Worm (Caenorhabditis elegans) whole organism, L2 larva: Measurements from ENCODE around the gene xpf-1.

Experiments used
- C34F6.9 ChIP-seq: fragments of 150-350 bp; optimal IDR thresholded peaks from 2 replicates; lab custom pipeline; 2014; ENCODE audit warnings: missing biosample characterization, missing genetic modification characterization
- F13H6.1 ChIP-seq: sonication (generic microtip); optimal IDR thresholded peaks from 2 replicates; lab custom pipeline; 2016; ENCODE audit warnings: missing genetic modification characterization, missing compliant biosample characterization
- R02D3.7 ChIP-seq: fragments of 150-350 bp; optimal IDR thresholded peaks from 2 replicates; lab custom pipeline; 2014; ENCODE audit warnings: missing biosample characterization, missing genetic modification characterization
- Y55F3AM.14 ChIP-seq: fragments of 200-800 bp; sonication (Bioruptor generic); optimal IDR thresholded peaks from 2 replicates; lab custom pipeline; 2018; ENCODE audit warnings: mild to moderate bottlenecking, missing genetic modification characterization, missing compliant biosample characterization
- ZK546.5 ChIP-seq: sonication (generic microtip); optimal IDR thresholded peaks from 2 replicates; lab custom pipeline; 2017; ENCODE audit warnings: missing biosample characterization, missing genetic modification characterization
- alr-1 ChIP-seq: fragments of 150-350 bp; optimal IDR thresholded peaks from 2 replicates; lab custom pipeline; 2014; ENCODE audit warnings: missing biosample characterization, missing genetic modification characterization
- aly-2 ChIP-seq: fragments of 150-350 bp; optimal IDR thresholded peaks from 2 replicates; lab custom pipeline; 2014; ENCODE audit warnings: missing biosample characterization, missing genetic modification characterization
- ama-1 ChIP-seq: fragments of 150-350 bp; optimal IDR thresholded peaks from 2 replicates; lab custom pipeline; 2018; ENCODE audit warnings: inconsistent platforms
- blmp-1 ChIP-seq: sonication (generic microtip); optimal IDR thresholded peaks from 2 replicates; lab custom pipeline; 2017; ENCODE audit warnings: missing genetic modification characterization, mild to moderate bottlenecking, missing compliant biosample characterization, antibody characterized with exemption, moderate library complexity; ENCODE audit not compliant: insufficient read depth
- ceh-16 ChIP-seq: fragments of 150-350 bp; optimal IDR thresholded peaks from 2 replicates; lab custom pipeline; 2014; ENCODE audit warnings: missing biosample characterization, missing genetic modification characterization
- ceh-82 ChIP-seq: fragments of 150-350 bp; optimal IDR thresholded peaks from 2 replicates; lab custom pipeline; 2014; ENCODE audit warnings: missing biosample characterization, missing genetic modification characterization
- crh-2 ChIP-seq: sonication (generic microtip); optimal IDR thresholded peaks from 2 replicates; lab custom pipeline; 2017; ENCODE audit warnings: missing biosample characterization, missing genetic modification characterization
- dmd-4 ChIP-seq: sonication (generic microtip); optimal IDR thresholded peaks from 2 replicates; lab custom pipeline; 2017; ENCODE audit warnings: missing biosample characterization, missing genetic modification characterization
- egl-27 ChIP-seq: sonication (generic microtip); optimal IDR thresholded peaks from 3 replicates; lab custom pipeline; 2017; ENCODE audit warnings: missing biosample characterization, missing genetic modification reagents, missing genetic modification characterization
- elt-1 ChIP-seq: fragments of 150-350 bp; optimal IDR thresholded peaks from 2 replicates; lab custom pipeline; 2014; ENCODE audit warnings: missing biosample characterization, missing genetic modification characterization
- elt-3 ChIP-seq: sonication (generic microtip); optimal IDR thresholded peaks from 2 replicates; lab custom pipeline; 2017; ENCODE audit warnings: missing biosample characterization, missing genetic modification characterization
- fos-1 ChIP-seq: fragments of 150-350 bp; optimal IDR thresholded peaks from 2 replicates; lab custom pipeline; 2014; ENCODE audit warnings: missing biosample characterization, missing genetic modification characterization
- gmeb-1 ChIP-seq: fragments of 150-350 bp; optimal IDR thresholded peaks from 2 replicates; lab custom pipeline; 2014; ENCODE audit warnings: missing biosample characterization, missing genetic modification characterization
- lin-11 ChIP-seq: fragments of 150-350 bp; sonication (generic microtip); optimal IDR thresholded peaks from 2 replicates; lab custom pipeline; 2014; ENCODE audit warnings: missing biosample characterization, missing genetic modification characterization, inconsistent platforms, mixed read lengths
- lin-13 ChIP-seq: fragments of 150-350 bp; optimal IDR thresholded peaks from 2 replicates; lab custom pipeline; 2014; ENCODE audit warnings: missing biosample characterization, missing genetic modification reagents, missing genetic modification characterization
- lin-39 ChIP-seq: fragments of 150-350 bp; optimal IDR thresholded peaks from 2 replicates; lab custom pipeline; 2014; ENCODE audit warnings: missing biosample characterization, missing genetic modification reagents, missing genetic modification characterization
- lsy-2 ChIP-seq, 2 experiments: fragments of 150-350 bp in 1 of 2; sonication (generic microtip) in 1 of 2; optimal IDR thresholded peaks; 2 replicates each; lab custom pipeline; 2014 to 2017; ENCODE audit warnings: missing biosample characterization in 2 of 2, missing genetic modification characterization in 2 of 2
- mab-5 ChIP-seq: fragments of 150-350 bp; optimal IDR thresholded peaks from 2 replicates; lab custom pipeline; 2014; ENCODE audit warnings: missing biosample characterization, missing genetic modification characterization
- mbf-1 ChIP-seq: sonication (generic microtip); optimal IDR thresholded peaks from 2 replicates; lab custom pipeline; 2017; ENCODE audit warnings: missing biosample characterization, missing genetic modification characterization
- mdl-1 ChIP-seq, 2 experiments: fragments of 150-350 bp in 1 of 2; sonication (generic microtip) in 1 of 2; optimal IDR thresholded peaks; 2 replicates each; lab custom pipeline; 2017; ENCODE audit warnings: missing biosample characterization in 2 of 2, missing genetic modification characterization in 2 of 2
- nhr-10 ChIP-seq: sonication (generic microtip); optimal IDR thresholded peaks from 2 replicates; lab custom pipeline; 2017; ENCODE audit warnings: missing biosample characterization, missing genetic modification characterization
- nhr-11 ChIP-seq: fragments of 150-350 bp; optimal IDR thresholded peaks from 2 replicates; lab custom pipeline; 2014; ENCODE audit warnings: missing biosample characterization, missing genetic modification characterization
- nhr-12 ChIP-seq: fragments of 150-350 bp; optimal IDR thresholded peaks from 2 replicates; lab custom pipeline; 2014; ENCODE audit warnings: missing biosample characterization, missing genetic modification characterization
- nhr-129 ChIP-seq: fragments of 150-350 bp; optimal IDR thresholded peaks from 2 replicates; lab custom pipeline; 2014; ENCODE audit warnings: missing biosample characterization, missing genetic modification characterization
- nhr-21 ChIP-seq: fragments of 150-350 bp; optimal IDR thresholded peaks from 2 replicates; lab custom pipeline; 2014; ENCODE audit warnings: missing biosample characterization, missing genetic modification characterization
- nhr-23 ChIP-seq: fragments of 150-350 bp; optimal IDR thresholded peaks from 2 replicates; lab custom pipeline; 2014; ENCODE audit warnings: missing biosample characterization, missing genetic modification reagents, missing genetic modification characterization
- nhr-237 ChIP-seq: fragments of 150-350 bp; optimal IDR thresholded peaks from 2 replicates; lab custom pipeline; 2014; ENCODE audit warnings: missing biosample characterization, missing genetic modification characterization
- nhr-25 ChIP-seq: fragments of 150-350 bp; sonication (generic microtip); optimal IDR thresholded peaks from 3 replicates; lab custom pipeline; 2014; ENCODE audit warnings: missing biosample characterization, missing genetic modification characterization
- nhr-6 ChIP-seq: fragments of 150-350 bp; optimal IDR thresholded peaks from 2 replicates; lab custom pipeline; 2014; ENCODE audit warnings: missing biosample characterization, missing genetic modification characterization
- nhr-77 ChIP-seq: fragments of 150-350 bp; optimal IDR thresholded peaks from 2 replicates; lab custom pipeline; 2014; ENCODE audit warnings: missing biosample characterization, missing genetic modification characterization
- peb-1 ChIP-seq: fragments of 150-350 bp; optimal IDR thresholded peaks from 2 replicates; lab custom pipeline; 2014; ENCODE audit warnings: missing biosample characterization, missing genetic modification characterization
- sem-4 ChIP-seq: fragments of 150-350 bp; optimal IDR thresholded peaks from 2 replicates; lab custom pipeline; 2014; ENCODE audit warnings: missing biosample characterization, missing genetic modification reagents, missing genetic modification characterization
- skn-1 ChIP-seq: sonication (generic microtip); optimal IDR thresholded peaks from 2 replicates; lab custom pipeline; 2017; ENCODE audit warnings: missing biosample characterization, missing genetic modification characterization
- sma-3 ChIP-seq: sonication (generic microtip); optimal IDR thresholded peaks from 2 replicates; lab custom pipeline; 2016; ENCODE audit warnings: missing genetic modification reagents, missing genetic modification characterization, missing compliant biosample characterization
- sma-9 ChIP-seq, 2 experiments: fragments of 150-350 bp in 1 of 2; sonication (generic microtip) in 1 of 2; optimal IDR thresholded peaks; 2 replicates each; lab custom pipeline; 2014 to 2016; ENCODE audit warnings: missing genetic modification characterization in 2 of 2, mild to moderate bottlenecking in 1 of 2, missing biosample characterization in 1 of 2, missing compliant biosample characterization in 1 of 2, missing genetic modification reagents in 1 of 2, moderate library complexity in 1 of 2
- snpc-4 ChIP-seq: fragments of 150-350 bp; optimal IDR thresholded peaks from 2 replicates; lab custom pipeline; 2014; ENCODE audit warnings: missing biosample characterization, missing genetic modification characterization
- unc-39 ChIP-seq: fragments of 150-350 bp; optimal IDR thresholded peaks from 2 replicates; lab custom pipeline; 2014; ENCODE audit warnings: missing biosample characterization, missing genetic modification characterization
- unc-55 ChIP-seq: fragments of 150-350 bp; sonication (generic microtip); optimal IDR thresholded peaks from 3 replicates; lab custom pipeline; 2014; ENCODE audit warnings: missing biosample characterization, missing genetic modification reagents, missing genetic modification characterization
- unc-62 ChIP-seq: fragments of 150-350 bp; optimal IDR thresholded peaks from 2 replicates; lab custom pipeline; 2014; ENCODE audit warnings: missing biosample characterization, missing genetic modification reagents, missing genetic modification characterization
- zag-1 ChIP-seq: fragments of 150-350 bp; optimal IDR thresholded peaks from 2 replicates; lab custom pipeline; 2014; ENCODE audit warnings: missing biosample characterization, missing genetic modification characterization
- ztf-1 ChIP-seq: fragments of 200-800 bp; sonication (Bioruptor generic); conservative IDR thresholded peaks from 2 replicates; pipeline ENCODE4 v1.3.6; 2022; ENCODE audit warnings: missing genetic modification characterization, missing compliant biosample characterization
- ztf-11 ChIP-seq: sonication (generic microtip); optimal IDR thresholded peaks from 2 replicates; lab custom pipeline; 2017; ENCODE audit warnings: missing biosample characterization, missing genetic modification characterization
- ztf-4 ChIP-seq: fragments of 150-350 bp; optimal IDR thresholded peaks from 2 replicates; lab custom pipeline; 2014; ENCODE audit warnings: missing biosample characterization, missing genetic modification characterization

xpf-1 gene

DNA sequence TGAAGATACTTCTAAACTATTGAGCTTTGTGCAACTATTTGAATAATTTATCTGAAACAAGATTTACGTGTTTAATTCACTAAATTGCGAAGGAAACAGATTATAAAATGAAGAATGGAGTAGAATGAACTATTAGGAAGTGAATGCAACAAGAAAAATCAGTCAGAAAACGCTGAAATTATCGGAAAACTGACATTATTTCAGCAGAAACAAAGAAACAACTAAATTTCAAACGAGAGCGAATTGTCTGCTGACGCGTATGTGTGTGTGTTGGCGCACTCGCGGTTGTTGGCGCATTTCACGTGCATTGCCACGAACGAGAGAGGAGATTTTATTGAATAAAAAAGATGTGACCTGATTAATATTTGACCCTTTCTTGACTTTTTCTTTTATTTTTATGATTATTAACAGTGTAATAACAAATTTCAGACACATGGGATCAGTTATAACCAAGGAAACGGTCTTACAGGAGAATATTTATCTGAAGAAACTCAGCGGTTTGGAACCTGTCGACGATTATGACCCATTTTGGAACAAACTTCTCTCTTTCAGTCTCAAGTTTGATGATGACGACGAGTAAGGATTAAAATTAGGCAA, 20.0 kb upstream of the xpf-1 start, which contains the start of the genes trr-1 and C47D12.2:
Gene trr-1, minus strand, starts transcription at position 51 of the 597 bp plus-strand sequence.
Gene C47D12.2, plus strand, starts transcription at position 430 of the 597 bp plus-strand sequence.
- no peak for TF ChIP-seq sem-4 (tag; lab: Kevin White, UChicago)
- no peak for TF ChIP-seq crh-2 (tag; lab: Kevin White, UChicago)
- no peak for TF ChIP-seq lin-39
- peak; percentile 14 for TF ChIP-seq R02D3.7 (tag; lab: Kevin White, UChicago)
- TF ChIP-seq nhr-6 (tag; lab: Kevin White, UChicago): no peak
- TF ChIP-seq ama-1 (lab: Kevin White, UChicago): no peak
- TF ChIP-seq F13H6.1 (tag; lab: Kevin White, UChicago): no peak
- peak in 1 of 2 experiments; percentile 69 for TF ChIP-seq lsy-2 (tag; optimal IDR thresholded peaks at IDR 0.05; lab: Kevin White, UChicago)
- peak; percentile 2 for TF ChIP-seq mab-5
- peak; percentile 64 for TF ChIP-seq sma-3 (GFP tag; lab: Kevin White, UChicago)
- no peak for TF ChIP-seq peb-1 (tag; lab: Kevin White, UChicago)
- peak; percentile 43 for TF ChIP-seq fos-1
- no peak for TF ChIP-seq skn-1 (tag; lab: Kevin White, UChicago)
- no peak for TF ChIP-seq unc-62 (GFP tag; lab: Kevin White, UChicago)
- no peak for TF ChIP-seq lin-13 (GFP tag; lab: Kevin White, UChicago)
- TF ChIP-seq ztf-11 (tag; lab: Kevin White, UChicago): no peak
- no peak for TF ChIP-seq zag-1
- TF ChIP-seq ztf-1 (GFP tag; lab: Robert Waterston, UW): no peak
- TF ChIP-seq nhr-10 (tag; lab: Kevin White, UChicago): no peak
- TF ChIP-seq nhr-25 (tag; lab: Kevin White, UChicago): no peak
- TF ChIP-seq sma-9 (GFP tag; optimal IDR thresholded peaks at IDR 0.05; lab: Kevin White, UChicago): peak; percentile 54
- no peak for TF ChIP-seq sma-9 (tag; optimal IDR thresholded peaks at IDR 0.05; lab: Kevin White, UChicago)
- TF ChIP-seq nhr-23 (tag; lab: Kevin White, UChicago): no peak
- TF ChIP-seq ztf-4 (tag; lab: Kevin White, UChicago): no peak
- TF ChIP-seq egl-27 (tag; lab: Kevin White, UChicago): no peak
- no peak for TF ChIP-seq unc-55
- no peak for TF ChIP-seq ZK546.5 (tag; lab: Kevin White, UChicago)
- TF ChIP-seq nhr-77: no peak
- TF ChIP-seq C34F6.9: no peak
- TF ChIP-seq alr-1 (tag; lab: Kevin White, UChicago): no peak
- TF ChIP-seq mdl-1 (tag; optimal IDR thresholded peaks at IDR 0.05; lab: Kevin White, UChicago): no peak
- TF ChIP-seq mbf-1 (tag; lab: Kevin White, UChicago): no peak
- TF ChIP-seq nhr-11 (tag; lab: Kevin White, UChicago): no peak
- no peak for TF ChIP-seq aly-2 (tag; lab: Kevin White, UChicago)
- no peak for TF ChIP-seq ceh-16
- TF ChIP-seq elt-3: no peak
- TF ChIP-seq Y55F3AM.14 (GFP tag; lab: Kevin White, UChicago): no peak
- TF ChIP-seq gmeb-1 (tag; lab: Kevin White, UChicago): no peak
- TF ChIP-seq elt-1 (tag; lab: Kevin White, UChicago): no peak
- peak; percentile 58 for TF ChIP-seq lin-11
- no peak for TF ChIP-seq dmd-4 (tag; lab: Kevin White, UChicago)
- no peak for TF ChIP-seq unc-39 (tag; lab: Kevin White, UChicago)
- no peak for TF ChIP-seq snpc-4 (tag; lab: Kevin White, UChicago)
- no peak for TF ChIP-seq blmp-1 (tag; lab: Kevin White, UChicago)
- TF ChIP-seq nhr-12: no peak
- no peak for TF ChIP-seq nhr-237
- peak; percentile 10 for TF ChIP-seq nhr-21 (tag; lab: Kevin White, UChicago)
- no peak for TF ChIP-seq ceh-82 (tag; lab: Kevin White, UChicago)
- TF ChIP-seq nhr-129 (tag; lab: Kevin White, UChicago): peak; percentile 81
